Worm (Caenorhabditis elegans): ENCODE results near the gene chk-1.
A peak's percentile ranks its signal among the peaks of the same experiment; 100 is the strongest.

chk-1 gene

DNA sequence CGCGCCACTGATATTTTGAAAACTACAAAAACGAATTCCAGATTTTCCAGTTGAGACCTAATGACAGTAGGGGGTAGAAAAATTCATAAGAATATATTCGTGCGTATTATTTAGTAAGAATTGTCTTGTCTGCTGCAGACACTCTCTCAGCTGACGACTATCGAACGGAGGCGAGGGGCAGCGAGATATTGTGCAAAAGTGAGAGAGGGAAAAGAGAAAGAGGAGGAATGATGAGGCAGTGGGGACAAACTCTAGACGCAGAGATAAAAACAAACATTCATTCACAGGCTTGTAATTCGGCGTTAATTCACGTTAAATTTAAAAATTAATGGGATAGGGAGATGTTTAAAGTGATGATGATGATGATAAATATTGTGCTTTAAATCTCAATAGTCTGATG lies 2.4 kb downstream of the chk-1 start, which contains the start of gene gid-7 (continued):
- no peak for TF ChIP-seq ztf-26 (tag; optimal IDR thresholded peaks at IDR 0.05)
- peak; percentile 6 for TF ChIP-seq lin-54 (GFP tag; optimal IDR thresholded peaks at IDR 0.05)
- TF ChIP-seq F57C9.4 (tag; optimal IDR thresholded peaks at IDR 0.05), result no peak
- TF ChIP-seq dpl-1 (GFP tag; optimal IDR thresholded peaks at IDR 0.05), result no peak
- no peak for TF ChIP-seq nhr-179 (tag; optimal IDR thresholded peaks at IDR 0.05)
- TF ChIP-seq egrh-3 (GFP tag; IDR thresholded peaks at IDR 0.05), result no peak

DNA sequence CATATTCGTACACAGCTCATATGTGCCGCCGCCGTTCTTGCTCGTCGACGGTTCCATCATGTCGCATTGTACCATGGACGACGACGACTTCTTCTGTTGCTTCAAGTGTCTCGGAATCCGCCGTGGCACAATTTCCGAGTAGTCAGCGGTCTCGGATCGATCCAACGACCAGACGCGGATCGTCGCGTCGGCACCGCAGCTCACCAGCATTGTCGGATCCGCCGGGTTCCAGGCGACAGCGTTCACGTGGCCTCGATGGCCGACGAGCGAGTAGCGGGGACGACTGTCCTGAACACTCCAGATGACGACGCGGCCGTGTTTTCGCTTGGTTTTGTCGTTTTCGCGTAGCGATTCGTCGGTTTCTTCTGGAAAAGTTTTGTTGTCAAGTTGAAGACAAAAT lies 8.9 kb downstream of the chk-1 start:
- TF ChIP-seq Y56A3A.18 (GFP tag; IDR thresholded peaks at IDR 0.05), result no peak
- no peak for TF ChIP-seq F23B12.7 (tag; optimal IDR thresholded peaks at IDR 0.05; ENCODE audit: insufficient read depth)
- TF ChIP-seq F10E7.11 (tag; optimal IDR thresholded peaks at IDR 0.05), result no peak
- TF ChIP-seq Y67H2A.10 (GFP tag; conservative IDR thresholded peaks at IDR 0.05), result no peak
- TF ChIP-seq nhr-80 (tag; optimal IDR thresholded peaks at IDR 0.05), result no peak
- peak; percentile 87 for TF ChIP-seq zfh-2 (GFP tag; conservative IDR thresholded peaks at IDR 0.05)
- TF ChIP-seq lin-26 (GFP tag; IDR thresholded peaks at IDR 0.05), result no peak
- no peak for TF ChIP-seq F39B2.1 (GFP tag; IDR thresholded peaks at IDR 0.05)
- peak; percentile 71; the same call in 1 of the 2 replicates for TF ChIP-seq egrh-3 (GFP tag; IDR thresholded peaks at IDR 0.05)
- TF ChIP-seq chd-7 (tag; optimal IDR thresholded peaks at IDR 0.05), result no peak
- no peak for TF ChIP-seq tbx-9 (tag; optimal IDR thresholded peaks at IDR 0.05; ENCODE audit: borderline replicate concordance)
- no peak for TF ChIP-seq attf-3 (GFP tag; conservative IDR thresholded peaks at IDR 0.05)
- TF ChIP-seq snpc-4 (GFP tag; optimal IDR thresholded peaks at IDR 0.05), result no peak
- no peak for TF ChIP-seq snpc-4 (tag; optimal IDR thresholded peaks at IDR 0.05)

DNA sequence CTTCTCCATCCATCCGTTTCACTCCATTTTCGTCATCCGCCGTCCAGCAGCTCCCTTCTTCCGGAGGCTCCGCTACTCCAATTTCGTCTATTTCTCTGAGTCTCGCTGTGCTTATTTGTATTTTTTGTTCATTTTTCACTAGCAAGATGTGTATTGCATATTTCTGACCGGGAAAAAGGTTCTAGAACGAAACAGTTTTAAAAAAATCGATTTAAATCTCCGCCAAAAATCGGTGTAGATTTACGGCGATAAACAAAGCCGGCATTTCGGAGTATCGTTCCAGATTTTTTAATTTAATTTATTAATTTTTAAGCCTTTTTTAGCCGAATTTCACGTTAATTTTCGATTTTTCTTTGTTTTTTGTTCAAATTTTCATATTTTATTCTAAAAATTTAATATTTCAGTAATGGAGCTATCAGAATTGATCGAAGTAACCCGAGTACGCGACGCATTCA lies 16.1 kb downstream of the chk-1 start, which contains the start of gene mtm-9:
TSS of gene mtm-9 (plus strand) at position 405 of the 455 bp plus-strand sequence.
- TF ChIP-seq lin-35 (GFP tag; optimal IDR thresholded peaks at IDR 0.05), result peak in 1 of 3 experiments; percentile 58
- peak; percentile 91 for TF ChIP-seq attf-3 (GFP tag; conservative IDR thresholded peaks at IDR 0.05)
- TF ChIP-seq efl-1 (GFP tag; optimal IDR thresholded peaks at IDR 0.05), result peak; percentile 57
- TF ChIP-seq lin-54 (GFP tag; optimal IDR thresholded peaks at IDR 0.05), result peak; percentile 82
- TF ChIP-seq nhr-27 (tag; optimal IDR thresholded peaks at IDR 0.05), result no peak
- no peak for TF ChIP-seq rcor-1 (GFP tag; IDR thresholded peaks at IDR 0.05)
- TF ChIP-seq F37B4.10 (GFP tag; IDR thresholded peaks at IDR 0.05), result no peak
- TF ChIP-seq mel-28 (tag; optimal IDR thresholded peaks at IDR 0.05; ENCODE audit: borderline replicate concordance), result no peak
- no peak for TF ChIP-seq tlf-1 (GFP tag; optimal IDR thresholded peaks at IDR 0.05)
- no peak for TF ChIP-seq ztf-3 (GFP tag; optimal IDR thresholded peaks at IDR 0.05)
- peak; percentile 39 for TF ChIP-seq dpl-1 (GFP tag; optimal IDR thresholded peaks at IDR 0.05)

DNA sequence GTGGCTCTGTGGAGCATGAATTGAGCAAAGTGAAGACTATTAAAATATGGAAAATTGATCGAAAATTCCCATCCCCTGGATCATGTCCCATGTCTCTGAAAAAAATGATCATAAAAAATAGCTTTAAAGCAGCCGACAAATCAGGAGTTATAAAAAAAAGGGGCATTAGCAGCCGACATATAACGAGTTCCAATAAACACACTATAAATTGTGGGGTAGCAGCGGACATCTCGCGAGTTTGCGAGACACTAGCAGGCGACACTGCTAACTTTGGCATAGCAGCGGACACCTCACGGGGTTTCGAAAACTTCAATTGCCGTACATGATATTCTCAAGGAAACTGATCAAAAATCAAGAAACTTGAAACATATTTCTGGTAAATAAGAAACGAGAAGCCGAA lies 20.0 kb downstream of the chk-1 start, which contains the start of gene hpo-36:
TSS of gene hpo-36 (minus strand) at position 101 of the 400 bp plus-strand sequence.
- no peak for TF ChIP-seq snpc-4 (GFP tag; optimal IDR thresholded peaks at IDR 0.05)
- peak in 2 of 4 experiments; percentile 9 to 29 for TF ChIP-seq snpc-4 (tag; optimal IDR thresholded peaks at IDR 0.05)
- no peak for TF ChIP-seq K11D2.4 (GFP tag; IDR thresholded peaks at IDR 0.05)

DNA sequence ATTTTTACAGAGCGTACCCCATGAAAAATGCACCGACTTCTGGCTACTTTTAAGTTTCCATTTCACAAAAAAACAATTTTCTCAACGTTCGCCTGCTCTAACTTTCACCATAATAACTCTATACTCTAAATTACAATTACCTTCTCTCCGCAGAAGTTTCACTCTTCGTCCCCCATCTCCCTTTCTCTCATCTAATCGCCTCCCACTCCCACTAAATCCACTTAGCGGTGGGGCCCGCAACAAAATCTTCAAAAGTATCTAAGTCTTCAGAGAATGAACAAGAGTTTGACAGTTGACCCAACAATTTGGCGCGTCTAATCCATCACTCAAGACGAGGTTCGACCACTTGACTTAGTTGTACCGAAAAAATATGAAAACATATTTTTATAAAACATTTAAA lies 20.9 kb downstream of the chk-1 start:
- no peak for TF ChIP-seq sea-2 (GFP tag; IDR thresholded peaks at IDR 0.05)

DNA sequence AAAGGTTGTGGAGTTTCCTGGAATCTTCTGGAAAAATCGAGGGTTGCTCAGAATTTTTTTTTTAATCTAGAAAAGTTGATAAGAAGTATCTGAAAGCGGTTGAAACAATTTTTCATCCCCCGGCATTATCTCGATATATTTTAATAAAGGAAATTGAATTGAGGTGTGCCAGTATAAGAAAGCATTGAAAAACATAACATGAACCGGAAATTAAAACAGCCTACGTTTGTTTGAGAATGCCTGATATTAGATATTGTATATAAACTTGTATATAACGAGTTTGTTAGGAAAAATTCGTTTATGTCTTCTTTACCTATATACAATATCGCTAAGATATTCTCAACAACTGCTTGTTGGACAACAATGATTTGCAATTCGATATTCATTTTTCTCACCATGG lies 34.5 kb downstream of the chk-1 start, which contains the start of gene str-30:
TSS of gene str-30 (plus strand) at position 301 of the 400 bp plus-strand sequence.
- TF ChIP-seq madf-6 (GFP tag; IDR thresholded peaks at IDR 0.05), result no peak
- TF ChIP-seq let-607 (tag; optimal IDR thresholded peaks at IDR 0.05), result no peak
- no peak for TF ChIP-seq sea-2 (GFP tag; IDR thresholded peaks at IDR 0.05)
- no peak for TF ChIP-seq snpc-1.1 (tag; optimal IDR thresholded peaks at IDR 0.05; ENCODE audit: insufficient read depth)
- TF ChIP-seq chd-7 (tag; optimal IDR thresholded peaks at IDR 0.05), result no peak
- TF ChIP-seq F23B12.7 (tag; optimal IDR thresholded peaks at IDR 0.05; ENCODE audit: insufficient read depth), result no peak
- no peak for TF ChIP-seq mel-28 (tag; optimal IDR thresholded peaks at IDR 0.05; ENCODE audit: borderline replicate concordance)
- TF ChIP-seq Y53F4B.3 (GFP tag; IDR thresholded peaks at IDR 0.05), result no peak
- TF ChIP-seq hmg-20 (GFP tag; IDR thresholded peaks at IDR 0.05), result no peak
- no peak for TF ChIP-seq T07F8.4 (tag; optimal IDR thresholded peaks at IDR 0.05)
- no peak for TF ChIP-seq ceh-91 (GFP tag; IDR thresholded peaks at IDR 0.05)

Measured in whole organism, young adult.